1 fruit fly cellular context compared by ENCODE assay signal in genomic region chr3R:12985828-12986530, dm6.
TF ChIP-seq lines count a peak whose summit lies in the region.

TSS of gene CG31342 (plus strand) at chr3R:12986041.

TF ChIP-seq in whole organism, embryonic, 481 proteins besides CTCF, POLR2A, EP300 and RAD21 (continued from another document):
- TF ChIP-seq CG30403 (GFP tag; optimal IDR thresholded peaks at IDR 0.05; lab: Kevin White, UChicago) (peak; percentile 47), CG31224 (GFP tag; IDR thresholded peaks at IDR 0.05; lab: Robert Waterston, UW) (no peak), CG8765 (GFP tag; IDR thresholded peaks at IDR 0.05; lab: Robert Waterston, UW) (no peak), CG2199 (GFP tag; IDR thresholded peaks at IDR 0.05; lab: Robert Waterston, UW) (no peak), CG7839 (tag; optimal IDR thresholded peaks at IDR 0.05; lab: Kevin White, UChicago) (no peak), Rx (GFP tag; IDR thresholded peaks at IDR 0.05; lab: Robert Waterston, UW) (no peak), CG7928 (GFP tag; optimal IDR thresholded peaks at IDR 0.05; lab: Kevin White, UChicago) (no peak), phol (tag; optimal IDR thresholded peaks at IDR 0.05; lab: Kevin White, UChicago) (peak; percentile 99), twi (tag; optimal IDR thresholded peaks at IDR 0.05; lab: Kevin White, UChicago) (no peak), CG4707 (GFP tag; optimal IDR thresholded peaks at IDR 0.05; lab: Kevin White, UChicago) (no peak), C15 (GFP tag; IDR thresholded peaks at IDR 0.05; lab: Robert Waterston, UW) (no peak), CG16813 (GFP tag; IDR thresholded peaks at IDR 0.05; lab: Robert Waterston, UW; ENCODE audit: partially characterized antibody) (peak; percentile 58), CG8944 (GFP tag; optimal IDR thresholded peaks at IDR 0.05; lab: Kevin White, UChicago) (no peak), wor (GFP tag; IDR thresholded peaks at IDR 0.05; lab: Robert Waterston, UW) (no peak), CG11560 (tag; IDR thresholded peaks at IDR 0.05; lab: Robert Waterston, UW) (no peak), CG13894 (tag; optimal IDR thresholded peaks at IDR 0.05; lab: Kevin White, UChicago) (no peak), CG18476 (GFP tag; optimal IDR thresholded peaks at IDR 0.05; lab: Kevin White, UChicago) (no peak), pfk (GFP tag; optimal IDR thresholded peaks at IDR 0.05; lab: Kevin White, UChicago) (no peak), Atf6 (GFP tag; IDR thresholded peaks at IDR 0.05; lab: Robert Waterston, UW) (peak; percentile 27; the same call in 1 of the 2 replicates), dm (GFP tag; optimal IDR thresholded peaks at IDR 0.05; lab: Kevin White, UChicago) (peak; percentile 46), CG8281 (tag; optimal IDR thresholded peaks at IDR 0.05; lab: Kevin White, UChicago) (no peak), Stat92E (GFP tag; optimal IDR thresholded peaks at IDR 0.05; lab: Kevin White, UChicago) (peak in 1 of 3 experiments; percentile 86), exex (tag; optimal IDR thresholded peaks at IDR 0.05; lab: Kevin White, UChicago) (no peak), CG10959 (GFP tag; IDR thresholded peaks at IDR 0.05; lab: Robert Waterston, UW) (no peak), z (GFP tag; IDR thresholded peaks at IDR 0.05; lab: Robert Waterston, UW) (no peak), CG3407 (GFP tag; optimal IDR thresholded peaks at IDR 0.05; lab: Kevin White, UChicago) (no peak), aop (GFP tag; IDR thresholded peaks at IDR 0.05; lab: Robert Waterston, UW) (no peak), bowl (GFP tag; IDR thresholded peaks at IDR 0.05; lab: Robert Waterston, UW) (no peak), dati (GFP tag; IDR thresholded peaks at IDR 0.05; lab: Robert Waterston, UW) (no peak), tgo (GFP tag; IDR thresholded peaks at IDR 0.05; lab: Robert Waterston, UW) (no peak), CG17568 (GFP tag; optimal IDR thresholded peaks at IDR 0.05; lab: Kevin White, UChicago) (no peak), CG1024 (GFP tag; IDR thresholded peaks at IDR 0.05; lab: Robert Waterston, UW) (peak; percentile 48), CG12155 (GFP tag; optimal IDR thresholded peaks at IDR 0.05; lab: Kevin White, UChicago) (no peak), CG15696 (tag; optimal IDR thresholded peaks at IDR 0.05; lab: Kevin White, UChicago) (peak; percentile 45), CG12769 (tag; optimal IDR thresholded peaks at IDR 0.05; lab: Kevin White, UChicago) (no peak), Awh (GFP tag; IDR thresholded peaks at IDR 0.05; lab: Robert Waterston, UW) (no peak), CG13287 (GFP tag; IDR thresholded peaks at IDR 0.05; lab: Robert Waterston, UW; ENCODE audit: partially characterized antibody) (peak; percentile 76), HLH4C (GFP tag; IDR thresholded peaks at IDR 0.05; lab: Robert Waterston, UW; ENCODE audit: partially characterized antibody) (no peak; the same call in 1 of the 3 replicates), Dll (GFP tag; IDR thresholded peaks at IDR 0.05; lab: Robert Waterston, UW; ENCODE audit: partially characterized antibody) (peak; percentile 78), Jarid2 (GFP tag; optimal IDR thresholded peaks at IDR 0.05; lab: Kevin White, UChicago) (no peak), Meics (GFP tag; optimal IDR thresholded peaks at IDR 0.05; lab: Kevin White, UChicago) (no peak), lab (GFP tag; optimal IDR thresholded peaks at IDR 0.05; lab: Kevin White, UChicago) (no peak), CG4328 (GFP tag; optimal IDR thresholded peaks at IDR 0.05; lab: Kevin White, UChicago) (peak; percentile 6), CG1603 (tag; optimal IDR thresholded peaks at IDR 0.05; lab: Kevin White, UChicago) (no peak), wek (GFP tag; optimal IDR thresholded peaks at IDR 0.05; lab: Kevin White, UChicago) (peak; percentile 98), CG9876 (GFP tag; optimal IDR thresholded peaks at IDR 0.05; lab: Kevin White, UChicago) (no peak), cato (GFP tag; optimal IDR thresholded peaks at IDR 0.05; lab: Kevin White, UChicago; ENCODE audit: borderline replicate concordance) (no peak), lbe (GFP tag; optimal IDR thresholded peaks at IDR 0.05; lab: Kevin White, UChicago) (no peak), CG3838 (GFP tag; optimal IDR thresholded peaks at IDR 0.05; lab: Kevin White, UChicago) (no peak), gsb (GFP tag; IDR thresholded peaks at IDR 0.05; lab: Robert Waterston, UW) (no peak), ro (GFP tag; IDR thresholded peaks at IDR 0.05; lab: Robert Waterston, UW) (no peak), Adf1 (GFP tag; IDR thresholded peaks at IDR 0.05; lab: Robert Waterston, UW) (no peak), CG1529 (GFP tag; optimal IDR thresholded peaks at IDR 0.05; lab: Kevin White, UChicago) (no peak), Lhr (GFP tag; optimal IDR thresholded peaks at IDR 0.05; lab: Kevin White, UChicago) (no peak), CG15073 (GFP tag; optimal IDR thresholded peaks at IDR 0.05; lab: Kevin White, UChicago) (no peak), bsh (GFP tag; optimal IDR thresholded peaks at IDR 0.05; lab: Kevin White, UChicago) (peak in 1 of 2 experiments; percentile 62), knrl (GFP tag; IDR thresholded peaks at IDR 0.05; lab: Robert Waterston, UW; ENCODE audit: partially characterized antibody) (peak; percentile 59; the same call in 2 of the 3 replicates), CG2129 (GFP tag; IDR thresholded peaks at IDR 0.05; lab: Robert Waterston, UW; ENCODE audit: partially characterized antibody) (peak; percentile 30; the same call in 1 of the 2 replicates), CG5245 (GFP tag; optimal IDR thresholded peaks at IDR 0.05; lab: Kevin White, UChicago) (no peak), Bteb2 (GFP tag; optimal IDR thresholded peaks at IDR 0.05; lab: Kevin White, UChicago) (peak; percentile 37), wdn (GFP tag; IDR thresholded peaks at IDR 0.05; lab: Robert Waterston, UW) (no peak), CG15601 (tag; optimal IDR thresholded peaks at IDR 0.05; lab: Kevin White, UChicago) (peak; percentile 56)
